Fruit fly (Drosophila melanogaster): ENCODE measurements around the gene CG33128.

Gene CG33128

dm6 chr2L:1456822-1457221, 37.0 kb upstream of the CG33128 start (continued):
- TF ChIP-seq Dip3 (GFP tag; optimal IDR thresholded peaks at IDR 0.05) = no peak
- TF ChIP-seq CG6689 (GFP tag; IDR thresholded peaks at IDR 0.05) = peak; percentile 42; the same call in 1 of the 2 replicates
- TF ChIP-seq CG32772 (GFP tag; IDR thresholded peaks at IDR 0.05) = no peak
- TF ChIP-seq Ssrp (tag; optimal IDR thresholded peaks at IDR 0.05) = peak; percentile 20
- peak; percentile 18 for TF ChIP-seq CG13775 (GFP tag; optimal IDR thresholded peaks at IDR 0.05)
- peak; percentile 57 for TF ChIP-seq Drgx (GFP tag; IDR thresholded peaks at IDR 0.05)
- peak; percentile 7 for TF ChIP-seq CG1603 (tag; optimal IDR thresholded peaks at IDR 0.05)
- no peak for TF ChIP-seq E2f1 (GFP tag; IDR thresholded peaks at IDR 0.05)
- no peak for TF ChIP-seq schlank (tag; optimal IDR thresholded peaks at IDR 0.05)
- no peak for TF ChIP-seq pho (GFP tag; optimal IDR thresholded peaks at IDR 0.05)
- TF ChIP-seq CG8765 (GFP tag; IDR thresholded peaks at IDR 0.05) = peak; percentile 66; the same call in 1 of the 2 replicates
- TF ChIP-seq pum (GFP tag; optimal IDR thresholded peaks at IDR 0.05) = peak; percentile 3
- TF ChIP-seq CG11085 (GFP tag; IDR thresholded peaks at IDR 0.05) = no peak
- peak; percentile 65 for TF ChIP-seq Xrp1 (GFP tag; IDR thresholded peaks at IDR 0.05)
- TF ChIP-seq phol (tag; optimal IDR thresholded peaks at IDR 0.05) = peak; percentile 32
- peak; percentile 68 for TF ChIP-seq Med (GFP tag)
- peak in 1 of 2 experiments; percentile 2 for TF ChIP-seq Pdp1 (GFP tag; optimal IDR thresholded peaks at IDR 0.05)
- peak; percentile 16 for TF ChIP-seq fd96Cb (tag; optimal IDR thresholded peaks at IDR 0.05)
- peak; percentile 24 for TF ChIP-seq CG14710 (tag; optimal IDR thresholded peaks at IDR 0.05)
- TF ChIP-seq vvl (GFP tag; IDR thresholded peaks at IDR 0.05) = 0 out of 2 replicates have a peak, but pooled peaks have one; percentile 7
- peak in 1 of 2 experiments; percentile 33 for TF ChIP-seq tll (GFP tag; optimal IDR thresholded peaks at IDR 0.05)
- peak; percentile 14 for TF ChIP-seq Blimp-1 (GFP tag; optimal IDR thresholded peaks at IDR 0.05)
- no peak for TF ChIP-seq CG6683 (GFP tag; optimal IDR thresholded peaks at IDR 0.05)
- peak; percentile 54 for TF ChIP-seq ara (GFP tag; IDR thresholded peaks at IDR 0.05)
- TF ChIP-seq CoRest (tag; optimal IDR thresholded peaks at IDR 0.05) = no peak
- TF ChIP-seq gem (tag; optimal IDR thresholded peaks at IDR 0.05) = peak; percentile 50
- TF ChIP-seq dan (GFP tag; IDR thresholded peaks at IDR 0.05) = peak; percentile 36; the same call in 1 of the 2 replicates
- peak; percentile 21 for TF ChIP-seq unpg (GFP tag; optimal IDR thresholded peaks at IDR 0.05)
- TF ChIP-seq CG7271 (tag; optimal IDR thresholded peaks at IDR 0.05) = peak; percentile 52
- TF ChIP-seq CG10979 (tag; optimal IDR thresholded peaks at IDR 0.05) = peak; percentile 47
- TF ChIP-seq CG2712 (tag; optimal IDR thresholded peaks at IDR 0.05) = peak; percentile 50
- peak; percentile 72 for TF ChIP-seq zen (tag; optimal IDR thresholded peaks at IDR 0.05)
- peak; percentile 14 for TF ChIP-seq CG10209 (GFP tag; optimal IDR thresholded peaks at IDR 0.05)
- peak; percentile 11 for TF ChIP-seq CG18262 (tag; optimal IDR thresholded peaks at IDR 0.05)
- 0 out of 2 replicates have a peak, but pooled peaks have one; percentile 14 for TF ChIP-seq ssp (GFP tag; IDR thresholded peaks at IDR 0.05)
- no peak for TF ChIP-seq prd (optimal IDR thresholded peaks at IDR 0.05)
- peak; percentile 82; the same call in 2 of the 3 replicates for TF ChIP-seq prd (GFP tag; IDR thresholded peaks at IDR 0.05)
- TF ChIP-seq lola (GFP tag; optimal IDR thresholded peaks at IDR 0.05) = peak in 1 of 3 experiments; percentile 23
- peak; percentile 87 for TF ChIP-seq sens (GFP tag)
- TF ChIP-seq fd102C (GFP tag; optimal IDR thresholded peaks at IDR 0.05) = peak; percentile 42
- TF ChIP-seq CG15696 (tag; optimal IDR thresholded peaks at IDR 0.05) = peak; percentile 71
